Worm (Caenorhabditis elegans) whole organism, late embryonic: ENCODE measurements around the gene clh-3.

Experiments used
- C08G9.2 ChIP-seq: sonication (generic microtip); optimal IDR thresholded peaks from 2 replicates; lab custom pipeline; 2016; ENCODE audit warnings: mild to moderate bottlenecking, missing genetic modification characterization, moderate library complexity, missing compliant biosample characterization
- C38D4.7 ChIP-seq: fragments of 200-800 bp; sonication (Bioruptor generic); optimal IDR thresholded peaks from 2 replicates; lab custom pipeline; 2018; ENCODE audit warnings: mild to moderate bottlenecking, missing genetic modification characterization, moderate library complexity, missing compliant biosample characterization
- K02D7.2 ChIP-seq: sonication (generic microtip); optimal IDR thresholded peaks from 2 replicates; lab custom pipeline; 2017; ENCODE audit warnings: mild to moderate bottlenecking, missing genetic modification characterization, missing compliant biosample characterization
- Y22D7AL.16 ChIP-seq: sonication (generic microtip); optimal IDR thresholded peaks from 2 replicates; lab custom pipeline; 2016; ENCODE audit warnings: missing genetic modification characterization, missing compliant biosample characterization
- ama-1 ChIP-seq: fragments of 150-350 bp; optimal IDR thresholded peaks from 2 replicates; lab custom pipeline; 2014
- ceh-18 ChIP-seq: sonication (generic microtip); optimal IDR thresholded peaks from 2 replicates; lab custom pipeline; 2016; ENCODE audit warnings: missing genetic modification characterization, missing compliant biosample characterization
- ceh-19 ChIP-seq: fragments of 200-800 bp; sonication (Bioruptor generic); optimal IDR thresholded peaks from 2 replicates; lab custom pipeline; 2018; ENCODE audit warnings: mild to moderate bottlenecking, missing genetic modification characterization, missing compliant biosample characterization
- ceh-2 ChIP-seq: sonication (generic microtip); optimal IDR thresholded peaks from 2 replicates; lab custom pipeline; 2016; ENCODE audit warnings: missing genotype, missing genetic modification characterization, missing compliant biosample characterization
- ceh-31 ChIP-seq: sonication (generic microtip); optimal IDR thresholded peaks from 2 replicates; lab custom pipeline; 2016; ENCODE audit warnings: missing genetic modification characterization, missing compliant biosample characterization
- ceh-45 ChIP-seq: fragments of 200-800 bp; sonication (Bioruptor generic); IDR thresholded peaks from 2 replicates; pipeline ENCODE4 v1.3.6; 2022; ENCODE audit warnings: missing genetic modification reagents, missing genetic modification characterization, missing compliant biosample characterization
- ceh-6 ChIP-seq: fragments of 200-800 bp; sonication (Bioruptor generic); optimal IDR thresholded peaks from 2 replicates; lab custom pipeline; 2018; ENCODE audit warnings: mild to moderate bottlenecking, missing genetic modification characterization, missing compliant biosample characterization
- ceh-9 ChIP-seq: sonication (generic microtip); optimal IDR thresholded peaks from 2 replicates; lab custom pipeline; 2016; ENCODE audit warnings: mild to moderate bottlenecking, missing genetic modification characterization, inconsistent platforms, missing compliant biosample characterization
- che-1 ChIP-seq: sonication (generic microtip); optimal IDR thresholded peaks from 2 replicates; lab custom pipeline; 2016; ENCODE audit warnings: mild to moderate bottlenecking, missing genetic modification characterization, missing compliant biosample characterization
- dve-1 ChIP-seq: sonication (generic microtip); optimal IDR thresholded peaks from 2 replicates; lab custom pipeline; 2017; ENCODE audit warnings: antibody characterized with exemption, mild to moderate bottlenecking, missing genetic modification characterization, missing compliant biosample characterization
- ets-4 ChIP-seq: sonication (generic microtip); optimal IDR thresholded peaks from 2 replicates; lab custom pipeline; 2016; ENCODE audit warnings: missing genetic modification characterization, missing compliant biosample characterization
- eyg-1 ChIP-seq: sonication (generic microtip); optimal IDR thresholded peaks from 2 replicates; lab custom pipeline; 2016; ENCODE audit warnings: missing genotype, missing genetic modification characterization, missing compliant biosample characterization
- fax-1 ChIP-seq: sonication (generic microtip); optimal IDR thresholded peaks from 2 replicates; lab custom pipeline; 2016; ENCODE audit warnings: missing genotype, missing genetic modification characterization, missing compliant biosample characterization
- fkh-10 ChIP-seq: fragments of 150-350 bp; optimal IDR thresholded peaks from 2 replicates; lab custom pipeline; 2014; ENCODE audit warnings: missing biosample characterization, missing genetic modification reagents, missing genetic modification characterization
- fkh-6 ChIP-seq: sonication (generic microtip); optimal IDR thresholded peaks from 2 replicates; lab custom pipeline; 2016; ENCODE audit warnings: missing genetic modification characterization, missing compliant biosample characterization
- hlh-15 ChIP-seq: sonication (generic microtip); optimal IDR thresholded peaks from 2 replicates; lab custom pipeline; 2016; ENCODE audit warnings: missing genetic modification characterization, missing compliant biosample characterization
- hlh-8 ChIP-seq: sonication (generic microtip); optimal IDR thresholded peaks from 2 replicates; lab custom pipeline; 2016; ENCODE audit warnings: missing genotype, missing genetic modification characterization, missing compliant biosample characterization
- mec-3 ChIP-seq: sonication (generic microtip); optimal IDR thresholded peaks from 2 replicates; lab custom pipeline; 2016; ENCODE audit warnings: borderline replicate concordance, missing genetic modification characterization, missing compliant biosample characterization
- nfya-1 ChIP-seq: sonication (generic microtip); optimal IDR thresholded peaks from 2 replicates; lab custom pipeline; 2017; ENCODE audit warnings: missing genetic modification characterization, mild to moderate bottlenecking, missing compliant biosample characterization, antibody characterized with exemption, moderate library complexity
- npax-4 ChIP-seq: sonication (generic microtip); optimal IDR thresholded peaks from 2 replicates; lab custom pipeline; 2016; ENCODE audit warnings: missing genetic modification characterization, missing compliant biosample characterization
- odd-2 ChIP-seq: sonication (generic microtip); optimal IDR thresholded peaks from 2 replicates; lab custom pipeline; 2017; ENCODE audit warnings: antibody characterized with exemption, mild to moderate bottlenecking, missing genetic modification characterization, missing compliant biosample characterization
- ref-2 ChIP-seq: sonication (generic microtip); optimal IDR thresholded peaks from 2 replicates; lab custom pipeline; 2016; ENCODE audit warnings: missing genetic modification characterization, missing compliant biosample characterization
- rnt-1 ChIP-seq: sonication (generic microtip); optimal IDR thresholded peaks from 2 replicates; lab custom pipeline; 2016; ENCODE audit warnings: missing genetic modification characterization, missing compliant biosample characterization
- sdc-2 ChIP-seq: sonication (generic microtip); optimal IDR thresholded peaks from 2 replicates; lab custom pipeline; 2016; ENCODE audit warnings: missing genotype, missing genetic modification characterization, missing compliant biosample characterization
- sox-2 ChIP-seq: fragments of 200-800 bp; sonication (Bioruptor generic); IDR thresholded peaks from 2 replicates; pipeline ENCODE4 v1.3.6; 2022; ENCODE audit warnings: missing genetic modification reagents, missing genetic modification characterization, missing compliant biosample characterization
- sox-4 ChIP-seq: sonication (generic microtip); optimal IDR thresholded peaks from 2 replicates; lab custom pipeline; 2017; ENCODE audit warnings: mild to moderate bottlenecking, missing genetic modification characterization, inconsistent platforms, missing compliant biosample characterization
- syd-9 ChIP-seq: sonication (generic microtip); optimal IDR thresholded peaks from 2 replicates; lab custom pipeline; 2016; ENCODE audit warnings: mild to moderate bottlenecking, missing genetic modification characterization, moderate library complexity, missing compliant biosample characterization
- tbx-2 ChIP-seq: sonication (generic microtip); optimal IDR thresholded peaks from 2 replicates; lab custom pipeline; 2016; ENCODE audit warnings: missing genetic modification characterization, missing compliant biosample characterization
- unc-3 ChIP-seq, 2 experiments: fragments of 200-800 bp in 1 of 2; sonication (Bioruptor generic) in 1 of 2; sonication (generic microtip) in 1 of 2; conservative IDR thresholded peaks in 1 of 2; optimal IDR thresholded peaks in 1 of 2; 2 replicates each; pipeline versions ENCODE4 v1.3.6 to Lab custom; 2016 to 2022; ENCODE audit warnings: missing compliant biosample characterization in 2 of 2, missing genetic modification characterization in 2 of 2, missing genetic modification reagents in 1 of 2
- unc-42 ChIP-seq: sonication (generic microtip); optimal IDR thresholded peaks from 2 replicates; lab custom pipeline; 2016; ENCODE audit warnings: missing genotype, missing genetic modification characterization, missing compliant biosample characterization
- unc-55 ChIP-seq: sonication (generic microtip); optimal IDR thresholded peaks from 2 replicates; lab custom pipeline; 2017; ENCODE audit warnings: missing biosample characterization, missing genetic modification reagents, missing genetic modification characterization
- zip-5 ChIP-seq: sonication (generic microtip); optimal IDR thresholded peaks from 2 replicates; lab custom pipeline; 2016; ENCODE audit warnings: missing genetic modification characterization, missing compliant biosample characterization

Gene clh-3

ce11 chrII:7183493-7184272 lies 42.0 kb downstream of the clh-3 start, which contains the start of gene pdl-1 (continued):
- peak; percentile 94 for TF ChIP-seq sox-4
- TF ChIP-seq fkh-10 (GFP tag; lab: Kevin White, UChicago) = no peak
- TF ChIP-seq ceh-45 (GFP tag; lab: Robert Waterston, UW) = peak; percentile 93
- peak; percentile 74 for TF ChIP-seq unc-42 (tag; lab: Kevin White, UChicago)
- peak; percentile 89 for TF ChIP-seq hlh-15 (tag; lab: Kevin White, UChicago)
- peak; percentile 94 for TF ChIP-seq C38D4.7 (GFP tag; lab: Kevin White, UChicago)
- TF ChIP-seq ceh-9 (tag; lab: Kevin White, UChicago) = peak; percentile 85
- peak; percentile 74 for TF ChIP-seq npax-4 (tag; lab: Kevin White, UChicago)
- TF ChIP-seq unc-55 (GFP tag; lab: Kevin White, UChicago) = no peak
- peak; percentile 89 for TF ChIP-seq dve-1 (tag; lab: Kevin White, UChicago)
- peak; percentile 90 for TF ChIP-seq K02D7.2 (tag; lab: Kevin White, UChicago)
- peak; percentile 88 for TF ChIP-seq fax-1
- TF ChIP-seq ets-4 (tag; lab: Kevin White, UChicago) = no peak
- no peak for TF ChIP-seq ama-1
- peak; percentile 92 for TF ChIP-seq ceh-6 (GFP tag; lab: Kevin White, UChicago)
- peak; percentile 90 for TF ChIP-seq ceh-2 (tag; lab: Kevin White, UChicago)
- peak; percentile 80 for TF ChIP-seq mec-3 (tag; lab: Kevin White, UChicago)
- peak; percentile 95 for TF ChIP-seq syd-9 (tag; lab: Kevin White, UChicago)

- TF ChIP-seq ref-2 (tag; lab: Kevin White, UChicago) = no peak
- peak; percentile 0 for TF ChIP-seq tbx-2 (tag; lab: Kevin White, UChicago)
- TF ChIP-seq ceh-19 (GFP tag; lab: Kevin White, UChicago) = peak; percentile 17
- peak; percentile 79 for TF ChIP-seq unc-42 (tag; lab: Kevin White, UChicago)
- TF ChIP-seq ceh-45 (GFP tag; lab: Robert Waterston, UW) = no peak
- TF ChIP-seq ceh-18 (tag; lab: Kevin White, UChicago) = peak; percentile 40
- TF ChIP-seq C08G9.2 = peak; percentile 5
- peak; percentile 38 for TF ChIP-seq ceh-31 (tag; lab: Kevin White, UChicago)
- TF ChIP-seq nfya-1 (tag; lab: Kevin White, UChicago) = peak; percentile 27
These were observed 43.1 kb downstream of the clh-3 start for ce11 chrII:7182630-7183029.

- TF ChIP-seq ceh-19 (GFP tag; lab: Kevin White, UChicago) = no peak
- no peak for TF ChIP-seq eyg-1
- no peak for TF ChIP-seq che-1 (tag; lab: Kevin White, UChicago)
- TF ChIP-seq fax-1 = no peak
- TF ChIP-seq unc-42 (tag; lab: Kevin White, UChicago) = peak; percentile 80
- no peak for TF ChIP-seq unc-55 (GFP tag; lab: Kevin White, UChicago)
- TF ChIP-seq mec-3 (tag; lab: Kevin White, UChicago) = no peak
- no peak for TF ChIP-seq rnt-1 (tag; lab: Kevin White, UChicago)
These were observed 49.6 kb downstream of the clh-3 start for ce11 chrII:7176108-7176507.

ce11 chrII:7174843-7175242 lies 50.9 kb downstream of the clh-3 start, which contains the start of gene glc-4:
glc-4 (minus strand) TSS chrII:7174943.
- TF ChIP-seq hlh-15 (tag; lab: Kevin White, UChicago) (no peak), ceh-19 (GFP tag; lab: Kevin White, UChicago) (no peak), ceh-9 (tag; lab: Kevin White, UChicago) (no peak), Y22D7AL.16 (tag; lab: Kevin White, UChicago) (no peak), zip-5 (tag; lab: Kevin White, UChicago) (no peak), sox-2 (GFP tag; lab: Robert Waterston, UW) (no peak), unc-3 (GFP tag; conservative IDR thresholded peaks at IDR 0.05; lab: Robert Waterston, UW) (no peak), unc-3 (tag; optimal IDR thresholded peaks at IDR 0.05; lab: Kevin White, UChicago) (no peak), sdc-2 (tag; lab: Kevin White, UChicago) (no peak), odd-2 (tag; lab: Kevin White, UChicago) (no peak), rnt-1 (tag; lab: Kevin White, UChicago) (no peak), hlh-8 (no peak), fkh-6 (tag; lab: Kevin White, UChicago) (no peak), ceh-2 (tag; lab: Kevin White, UChicago) (no peak), tbx-2 (tag; lab: Kevin White, UChicago) (no peak)
- TF ChIP-seq, all 69 proteins: peak for 0
